Fruit fly (Drosophila melanogaster): Measurements from ENCODE around the gene CG15771.

dm6 chrX:5786559-5786958, 31.2 kb downstream of the CG15771 start:
- TF ChIP-seq CTCF (optimal IDR thresholded peaks at IDR 0.05) (no peak), CG8478 (optimal IDR thresholded peaks at IDR 0.05) (no peak)

All from S2 (cell line).